Worm (Caenorhabditis elegans) whole organism, early embryonic: ENCODE results near the gene gmap-2.

ENCODE experiments used
- F13C5.2 ChIP-seq: sonication (generic microtip); optimal IDR thresholded peaks from 2 replicates; lab custom pipeline; 2017; ENCODE audit warnings: mild to moderate bottlenecking, missing genetic modification characterization, inconsistent platforms, missing compliant biosample characterization
- aly-1 ChIP-seq: sonication (generic microtip); optimal IDR thresholded peaks from 2 replicates; lab custom pipeline; 2016; ENCODE audit warnings: missing genetic modification characterization, missing compliant biosample characterization
- ama-1 ChIP-seq: fragments of 150-350 bp; optimal IDR thresholded peaks from 2 replicates; lab custom pipeline; 2014
- ceh-13 ChIP-seq: fragments of 200-800 bp; sonication (Bioruptor generic); optimal IDR thresholded peaks from 2 replicates; lab custom pipeline; 2018; ENCODE audit warnings: mild to moderate bottlenecking, missing genetic modification characterization, missing compliant biosample characterization
- ceh-36 ChIP-seq: sonication (generic microtip); optimal IDR thresholded peaks from 2 replicates; lab custom pipeline; 2016; ENCODE audit warnings: missing genetic modification characterization, inconsistent platforms, missing compliant biosample characterization
- hmbx-1 ChIP-seq: sonication (generic microtip); optimal IDR thresholded peaks from 2 replicates; lab custom pipeline; 2016; ENCODE audit warnings: mild to moderate bottlenecking, missing genetic modification characterization, missing compliant biosample characterization
- sea-1 ChIP-seq: fragments of 200-800 bp; sonication (Bioruptor generic); conservative IDR thresholded peaks from 2 replicates; pipeline ENCODE4 v1.3.6; 2022; ENCODE audit warnings: missing genetic modification characterization, missing compliant biosample characterization
- tbx-11 ChIP-seq: fragments of 200-800 bp; sonication (Bioruptor generic); IDR thresholded peaks from 2 replicates; pipeline ENCODE4 v1.3.6; 2022; ENCODE audit warnings: missing genetic modification characterization, missing compliant biosample characterization
- tbx-37 ChIP-seq: fragments of 200-800 bp; sonication (Bioruptor generic); conservative IDR thresholded peaks from 2 replicates; pipeline ENCODE4 v1.3.6; 2022; ENCODE audit warnings: missing genetic modification reagents, missing genetic modification characterization, missing compliant biosample characterization
- tra-4 ChIP-seq: sonication (generic microtip); optimal IDR thresholded peaks from 2 replicates; lab custom pipeline; 2017; ENCODE audit warnings: missing genetic modification characterization, missing compliant biosample characterization

ce11 chrX:12918454-12918853 lies 24.6 kb downstream of the gmap-2 start:
- no peak for TF ChIP-seq F13C5.2 (tag; lab: Kevin White, UChicago)
- no peak for TF ChIP-seq tra-4 (tag; lab: Kevin White, UChicago)
- TF ChIP-seq hmbx-1 (tag; lab: Kevin White, UChicago), result no peak
- TF ChIP-seq ama-1 (lab: Kevin White, UChicago), result no peak
- no peak for TF ChIP-seq tbx-11 (GFP tag; lab: Robert Waterston, UW)
- no peak for TF ChIP-seq ceh-13 (GFP tag; lab: Kevin White, UChicago)
- TF ChIP-seq ceh-36 (tag; lab: Kevin White, UChicago), result no peak
- no peak for TF ChIP-seq sea-1
- TF ChIP-seq tbx-37 (GFP tag; lab: Robert Waterston, UW), result no peak
- TF ChIP-seq aly-1 (tag; lab: Kevin White, UChicago), result no peak
